Fruit fly (Drosophila melanogaster) whole organism, embryonic: ENCODE measurements around the gene Cpr65Av.

Experiments used
- CG10431 ChIP-seq: fragments of 200-800 bp; sonication (Bioruptor generic); optimal IDR thresholded peaks from 3 replicates; lab custom pipeline; 2018; ENCODE audit warnings: missing biosample characterization, mild to moderate bottlenecking, missing genetic modification characterization
- CG12071 ChIP-seq: fragments of 200-800 bp; sonication (Bioruptor generic); optimal IDR thresholded peaks from 3 replicates; lab custom pipeline; 2018; ENCODE audit warnings: missing biosample characterization, mild to moderate bottlenecking, missing genetic modification characterization
- CG12104 ChIP-seq: fragments of 200-800 bp; sonication (Bioruptor generic); optimal IDR thresholded peaks from 3 replicates; lab custom pipeline; 2016; ENCODE audit warnings: missing biosample characterization, missing genetic modification characterization
- CG12299 ChIP-seq: fragments of 200-800 bp; sonication (Bioruptor generic); optimal IDR thresholded peaks from 2 replicates; lab custom pipeline; 2018; ENCODE audit warnings: missing biosample characterization, mild to moderate bottlenecking, missing genetic modification characterization
- CG12391 ChIP-seq: fragments of 200-800 bp; sonication (Bioruptor generic); optimal IDR thresholded peaks from 3 replicates; lab custom pipeline; 2018; ENCODE audit warnings: missing biosample characterization, mild to moderate bottlenecking, missing genetic modification characterization, moderate library complexity
- CG12942 ChIP-seq: fragments of 200-800 bp; sonication (Bioruptor generic); optimal IDR thresholded peaks from 3 replicates; lab custom pipeline; 2016; ENCODE audit warnings: missing biosample characterization, missing genetic modification characterization
- CG13775 ChIP-seq: fragments of 200-800 bp; sonication (Bioruptor generic); optimal IDR thresholded peaks from 3 replicates; lab custom pipeline; 2017; ENCODE audit warnings: missing biosample characterization, mild to moderate bottlenecking, missing genetic modification characterization
- CG15269 ChIP-seq: fragments of 200-800 bp; sonication (Bioruptor generic); optimal IDR thresholded peaks from 2 replicates; lab custom pipeline; 2018; ENCODE audit warnings: missing biosample characterization, mild to moderate bottlenecking, missing genetic modification characterization, moderate library complexity
- CG15514 ChIP-seq: fragments of 200-800 bp; sonication (Bioruptor generic); optimal IDR thresholded peaks from 3 replicates; lab custom pipeline; 2017; ENCODE audit warnings: missing biosample characterization, missing genetic modification characterization, mild to moderate bottlenecking, moderate library complexity, missing genetic modification reagents
- CG2116 ChIP-seq: fragments of 200-800 bp; sonication (Bioruptor generic); optimal IDR thresholded peaks from 3 replicates; lab custom pipeline; 2018; ENCODE audit warnings: missing biosample characterization, mild to moderate bottlenecking, missing genetic modification characterization
- CG30403 ChIP-seq: fragments of 200-800 bp; sonication (Bioruptor generic); optimal IDR thresholded peaks from 3 replicates; lab custom pipeline; 2016; ENCODE audit warnings: missing biosample characterization, missing genetic modification characterization
- CG31224 ChIP-seq: fragments of 200-800 bp; sonication (Bioruptor generic); IDR thresholded peaks from 2 replicates; pipeline ENCODE4 v1.3.6; 2022; ENCODE audit warnings: missing biosample characterization, missing genetic modification characterization
- CG32772 ChIP-seq: fragments of 200-800 bp; sonication (Bioruptor generic); IDR thresholded peaks from 2 replicates; pipeline ENCODE4 v1.3.6; 2022; ENCODE audit warnings: missing biosample characterization, missing genetic modification characterization
- CG33557 ChIP-seq: fragments of 200-800 bp; sonication (Bioruptor generic); optimal IDR thresholded peaks from 2 replicates; lab custom pipeline; 2019; ENCODE audit warnings: missing biosample characterization, mild to moderate bottlenecking, missing genetic modification characterization, moderate library complexity
- CG34376 ChIP-seq: fragments of 200-800 bp; sonication (Bioruptor generic); optimal IDR thresholded peaks from 2 replicates; lab custom pipeline; 2018; ENCODE audit warnings: missing biosample characterization, mild to moderate bottlenecking, missing genetic modification characterization
- CG4360 ChIP-seq: fragments of 200-800 bp; sonication (Bioruptor generic); IDR thresholded peaks from 2 replicates; pipeline ENCODE4 v1.3.6; 2022; ENCODE audit warnings: missing biosample characterization, missing genetic modification characterization
- CG4730 ChIP-seq: fragments of 200-800 bp; sonication (Bioruptor generic); IDR thresholded peaks from 2 replicates; pipeline ENCODE4 v1.3.6; 2022; ENCODE audit warnings: missing biosample characterization, missing genetic modification characterization
- CG7357 ChIP-seq: fragments of 200-800 bp; sonication (Bioruptor generic); IDR thresholded peaks from 3 replicates; pipeline ENCODE4 v1.3.6; 2022; ENCODE audit warnings: missing biosample characterization, missing genetic modification characterization
- Deaf1 ChIP-seq: fragments of 200-800 bp; optimal IDR thresholded peaks from 3 replicates; lab custom pipeline; 2019; ENCODE audit warnings: missing biosample characterization, mild to moderate bottlenecking, missing genetic modification characterization, moderate library complexity
- Dip2 ChIP-seq: fragments of 200-800 bp; sonication (Bioruptor generic); IDR thresholded peaks from 2 replicates; pipeline ENCODE4 v1.3.6; 2022; ENCODE audit warnings: missing biosample characterization, missing genetic modification characterization
- Fer3 ChIP-seq: fragments of 200-800 bp; sonication (Bioruptor generic); optimal IDR thresholded peaks from 2 replicates; lab custom pipeline; 2018; ENCODE audit warnings: missing biosample characterization, mild to moderate bottlenecking, missing genetic modification characterization, moderate library complexity
- Hr51 ChIP-seq, 2 experiments: fragments of 200-800 bp; sonication (Bioruptor generic); optimal IDR thresholded peaks; 2 replicates in 1 of 2; 3 replicates in 1 of 2; lab custom pipeline; 2016 to 2018; ENCODE audit warnings: missing biosample characterization in 2 of 2, missing genetic modification characterization in 2 of 2, mild to moderate bottlenecking in 1 of 2, moderate library complexity in 1 of 2
- Lhr ChIP-seq: fragments of 200-800 bp; sonication (Bioruptor generic); optimal IDR thresholded peaks from 3 replicates; lab custom pipeline; 2017; ENCODE audit warnings: mild to moderate bottlenecking, missing biosample characterization, missing genetic modification reagents, missing genetic modification characterization
- NK7.1 ChIP-seq: fragments of 200-800 bp; sonication (Bioruptor generic); optimal IDR thresholded peaks from 3 replicates; lab custom pipeline; 2016; ENCODE audit warnings: missing biosample characterization, missing genetic modification characterization
- Pdp1 ChIP-seq, 2 experiments: fragments of 200-800 bp; sonication (Bioruptor generic); optimal IDR thresholded peaks; 3 replicates each; lab custom pipeline; 2016; ENCODE audit warnings: missing biosample characterization in 2 of 2, missing genetic modification characterization in 2 of 2, mild to moderate bottlenecking in 1 of 2, moderate library complexity in 1 of 2
- Poxn ChIP-seq: fragments of 200-800 bp; sonication (Bioruptor generic); IDR thresholded peaks from 2 replicates; pipeline ENCODE4 v1.3.6; 2022; ENCODE audit warnings: missing biosample characterization, missing genetic modification characterization
- Rfx ChIP-seq: fragments of 200-800 bp; sonication (Bioruptor generic); IDR thresholded peaks from 2 replicates; pipeline ENCODE4 v1.3.6; 2022; ENCODE audit warnings: missing biosample characterization, missing genetic modification characterization
- Side ChIP-seq: fragments of 200-800 bp; sonication (Bioruptor generic); optimal IDR thresholded peaks from 2 replicates; lab custom pipeline; 2016; ENCODE audit warnings: missing biosample characterization, missing genetic modification characterization
- Sin3A ChIP-seq: fragments of >200 bp; optimal IDR thresholded peaks from 2 replicates; lab custom pipeline; 2018
- Taf1 ChIP-seq: fragments of 200-800 bp; sonication (Bioruptor generic); IDR thresholded peaks from 2 replicates; pipeline ENCODE4 v1.3.6; 2022; ENCODE audit warnings: missing biosample characterization, missing genetic modification characterization
- Trl ChIP-seq, 3 experiments: fragments of >200 bp in 2 of 3; fragments of 200-800 bp in 1 of 3; sonication (Bioruptor generic) in 1 of 3; optimal IDR thresholded peaks; 2 replicates in 1 of 3; 3 replicates in 2 of 3; lab custom pipeline; 2016 to 2017; ENCODE audit warnings: missing biosample characterization in 1 of 3, missing genetic modification characterization in 1 of 3
- btn ChIP-seq: fragments of 200-800 bp; sonication (Bioruptor generic); optimal IDR thresholded peaks from 2 replicates; lab custom pipeline; 2016; ENCODE audit warnings: missing biosample characterization, missing genetic modification characterization
- corto ChIP-seq: fragments of 200-800 bp; sonication (Bioruptor generic); optimal IDR thresholded peaks from 2 replicates; lab custom pipeline; 2016; ENCODE audit warnings: missing biosample characterization, mild to moderate bottlenecking, missing genetic modification characterization, moderate library complexity
- crc ChIP-seq: fragments of 200-800 bp; sonication (Bioruptor generic); optimal IDR thresholded peaks from 2 replicates; lab custom pipeline; 2016; ENCODE audit warnings: missing biosample characterization, missing genetic modification characterization
- crol ChIP-seq: fragments of 200-800 bp; sonication (Bioruptor generic); IDR thresholded peaks from 2 replicates; pipeline ENCODE4 v1.3.6; 2022; ENCODE audit warnings: missing biosample characterization, missing genetic modification characterization
- dimm ChIP-seq: fragments of 200-800 bp; sonication (Bioruptor generic); IDR thresholded peaks from 2 replicates; pipeline ENCODE4 v1.3.6; 2022; ENCODE audit warnings: missing biosample characterization, missing genetic modification characterization
- disco-r ChIP-seq: fragments of 200-800 bp; sonication (Bioruptor generic); optimal IDR thresholded peaks from 2 replicates; lab custom pipeline; 2016; ENCODE audit warnings: missing biosample characterization, missing genetic modification characterization
- dpn ChIP-seq, 2 experiments: fragments of 200-800 bp; sonication (Bioruptor generic); optimal IDR thresholded peaks; 3 replicates each; lab custom pipeline; 2016; ENCODE audit warnings: missing biosample characterization in 2 of 2, missing genetic modification characterization in 2 of 2
- ftz-f1 ChIP-seq: fragments of 200-800 bp; sonication (Bioruptor generic); optimal IDR thresholded peaks from 2 replicates; lab custom pipeline; 2016; ENCODE audit warnings: missing biosample characterization, missing genetic modification characterization
- gfzf ChIP-seq: fragments of 200-800 bp; sonication (Bioruptor generic); optimal IDR thresholded peaks from 2 replicates; lab custom pipeline; 2016; ENCODE audit warnings: missing biosample characterization, mild to moderate bottlenecking, missing genetic modification characterization, moderate library complexity
- inv ChIP-seq: fragments of 200-800 bp; sonication (Bioruptor generic); IDR thresholded peaks from 2 replicates; pipeline ENCODE4 v1.3.6; 2022; ENCODE audit warnings: missing biosample characterization, missing genetic modification characterization; ENCODE audit not compliant: partially characterized antibody
- klu ChIP-seq: fragments of 200-800 bp; sonication (Bioruptor generic); IDR thresholded peaks from 2 replicates; pipeline ENCODE4 v1.3.6; 2022; ENCODE audit warnings: missing biosample characterization, missing genetic modification characterization
- odd ChIP-seq: fragments of 200-800 bp; sonication (Bioruptor generic); optimal IDR thresholded peaks from 2 replicates; lab custom pipeline; 2017; ENCODE audit warnings: missing biosample characterization, mild to moderate bottlenecking, missing genetic modification characterization
- p53 ChIP-seq: fragments of 200-800 bp; sonication (Bioruptor generic); optimal IDR thresholded peaks from 2 replicates; lab custom pipeline; 2016; ENCODE audit warnings: missing biosample characterization, missing genetic modification characterization
- peb ChIP-seq: fragments of 200-800 bp; sonication (Bioruptor generic); IDR thresholded peaks from 2 replicates; pipeline ENCODE4 v1.3.6; 2022; ENCODE audit warnings: missing biosample characterization, missing genetic modification characterization
- pum ChIP-seq: fragments of 200-800 bp; sonication (Bioruptor generic); optimal IDR thresholded peaks from 2 replicates; lab custom pipeline; 2016; ENCODE audit warnings: missing biosample characterization, missing genetic modification characterization
- pzg ChIP-seq: fragments of 200-800 bp; sonication (Bioruptor generic); optimal IDR thresholded peaks from 3 replicates; lab custom pipeline; 2018; ENCODE audit warnings: missing biosample characterization, mild to moderate bottlenecking, missing genetic modification characterization, moderate library complexity
- sr ChIP-seq: fragments of 200-800 bp; sonication (Bioruptor generic); IDR thresholded peaks from 3 replicates; pipeline ENCODE4 v1.3.6; 2022; ENCODE audit warnings: missing biosample characterization, missing genetic modification characterization
- tgo ChIP-seq: fragments of 200-800 bp; sonication (Bioruptor generic); IDR thresholded peaks from 3 replicates; pipeline ENCODE4 v1.3.6; 2022; ENCODE audit warnings: missing biosample characterization, missing genetic modification characterization
- tin ChIP-seq: fragments of 200-800 bp; sonication (Bioruptor generic); optimal IDR thresholded peaks from 3 replicates; lab custom pipeline; 2016; ENCODE audit warnings: missing biosample characterization, missing genetic modification characterization

The Cpr65Av gene

DNA sequence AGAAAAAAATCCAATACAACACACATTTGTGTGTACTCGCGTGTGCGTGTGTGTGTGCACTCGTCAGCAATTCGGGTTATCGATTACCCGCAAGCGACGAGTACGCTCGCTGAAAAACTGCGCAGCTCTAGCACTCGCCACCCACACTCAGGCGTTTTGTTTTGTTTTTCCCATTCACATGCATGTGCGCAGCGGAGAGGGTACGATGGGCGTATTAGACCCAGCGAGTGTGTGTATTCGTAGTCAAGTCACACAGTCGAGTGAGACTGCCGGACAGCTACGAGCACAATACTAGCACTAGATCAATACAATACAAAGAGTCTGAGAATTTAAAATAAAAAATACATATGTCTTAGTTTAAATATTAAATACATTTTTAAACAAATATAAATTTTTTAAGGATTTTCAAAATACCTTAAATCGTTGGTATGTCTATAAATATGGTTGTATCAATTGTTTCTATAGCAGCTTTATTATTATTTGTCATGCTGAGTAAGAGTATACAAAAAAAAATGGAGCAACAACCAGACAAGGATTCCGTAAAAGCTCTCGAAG, 45.2 kb upstream of the Cpr65Av start, which contains the start of the genes D19B and CG43293 (continued):
- peak; percentile 69 for TF ChIP-seq CG12299
- peak; percentile 81 for TF ChIP-seq crc (GFP tag; lab: Kevin White, UChicago)
- peak; percentile 92 for TF ChIP-seq tgo (GFP tag; lab: Robert Waterston, UW)
- no peak for TF ChIP-seq corto (GFP tag; lab: Kevin White, UChicago)
- TF ChIP-seq CG12391 (tag; lab: Kevin White, UChicago) = peak; percentile 92
- TF ChIP-seq Pdp1 (GFP tag; optimal IDR thresholded peaks at IDR 0.05; lab: Kevin White, UChicago) = peak; percentile 82 to 87
- TF ChIP-seq pum (GFP tag; lab: Kevin White, UChicago) = peak; percentile 80
- no peak for TF ChIP-seq odd (GFP tag; lab: Kevin White, UChicago)
- TF ChIP-seq CG33557 = peak; percentile 38
- peak; percentile 92 to 93 for TF ChIP-seq dpn (GFP tag; optimal IDR thresholded peaks at IDR 0.05; lab: Kevin White, UChicago)
- TF ChIP-seq Trl (optimal IDR thresholded peaks at IDR 0.05; lab: Kevin White, UChicago) = no peak
- TF ChIP-seq Trl (GFP tag; optimal IDR thresholded peaks at IDR 0.05; lab: Kevin White, UChicago) = peak; percentile 87
- peak; percentile 85 for TF ChIP-seq CG15514 (GFP tag; lab: Kevin White, UChicago)
- peak; percentile 73 for TF ChIP-seq NK7.1 (GFP tag; lab: Kevin White, UChicago)
- peak; percentile 64 for TF ChIP-seq CG2116 (GFP tag; lab: Kevin White, UChicago)
- peak; percentile 79 for TF ChIP-seq ftz-f1
- peak; percentile 21 for TF ChIP-seq gfzf (GFP tag; lab: Kevin White, UChicago)
- peak; percentile 88 for TF ChIP-seq CG12071 (GFP tag; lab: Kevin White, UChicago)
- peak; percentile 61 for TF ChIP-seq sr (GFP tag; lab: Robert Waterston, UW)
- peak; percentile 92 for TF ChIP-seq klu (GFP tag; lab: Robert Waterston, UW)
- TF ChIP-seq btn (GFP tag; lab: Kevin White, UChicago) = peak; percentile 67
- peak; percentile 92 for TF ChIP-seq tin (GFP tag; lab: Kevin White, UChicago)
- TF ChIP-seq CG15269 (tag; lab: Kevin White, UChicago) = peak; percentile 89
- TF ChIP-seq disco-r (GFP tag; lab: Kevin White, UChicago) = peak; percentile 57
- TF ChIP-seq CG32772 (GFP tag; lab: Robert Waterston, UW) = peak; percentile 85
- peak; percentile 81 for TF ChIP-seq pzg (GFP tag; lab: Kevin White, UChicago)
- peak; percentile 91 for TF ChIP-seq CG12942 (GFP tag; lab: Kevin White, UChicago)
- TF ChIP-seq CG30403 (GFP tag; lab: Kevin White, UChicago) = peak; percentile 92
- peak; percentile 61 for TF ChIP-seq peb (GFP tag; lab: Robert Waterston, UW)
- peak; percentile 62 for TF ChIP-seq Deaf1 (tag; lab: Kevin White, UChicago)
- TF ChIP-seq CG34376 = peak; percentile 69
- TF ChIP-seq Rfx (GFP tag; lab: Robert Waterston, UW) = peak; percentile 97
- TF ChIP-seq Sin3A = no peak
- TF ChIP-seq CG12104 (GFP tag; lab: Kevin White, UChicago) = peak; percentile 74
- peak; percentile 89 for TF ChIP-seq Fer3 (tag; lab: Kevin White, UChicago)
- TF ChIP-seq CG31224 = peak; percentile 76
- peak; percentile 77 for TF ChIP-seq Side
- peak; percentile 34; the same call in 1 of the 2 replicates for TF ChIP-seq crol
- peak; percentile 89 for TF ChIP-seq CG13775 (GFP tag; lab: Kevin White, UChicago)
- peak; percentile 63 for TF ChIP-seq Lhr (GFP tag; lab: Kevin White, UChicago)
- TF ChIP-seq p53 = peak; percentile 81
- TF ChIP-seq Dip2 (GFP tag; lab: Robert Waterston, UW) = no peak
- peak; percentile 82 for TF ChIP-seq Taf1 (GFP tag; lab: Robert Waterston, UW)
- peak; percentile 73 for TF ChIP-seq Poxn (GFP tag; lab: Robert Waterston, UW)
- TF ChIP-seq CG7357 = peak; percentile 54; the same call in 1 of the 3 replicates
- TF ChIP-seq dimm (GFP tag; lab: Robert Waterston, UW) = peak; percentile 73
- TF ChIP-seq inv = 0 out of 2 replicates have a peak, but pooled peaks have one; percentile 14
- peak; percentile 58; the same call in 1 of the 2 replicates for TF ChIP-seq CG4360 (GFP tag; lab: Robert Waterston, UW)
- peak; percentile 85 to 86 for TF ChIP-seq Hr51 (GFP tag; optimal IDR thresholded peaks at IDR 0.05; lab: Kevin White, UChicago)
- peak; percentile 56 for TF ChIP-seq CG10431
- peak; percentile 86 for TF ChIP-seq CG4730 (GFP tag; lab: Robert Waterston, UW)
